Fruit fly (Drosophila melanogaster) whole organism, embryonic: Measurements from ENCODE around the gene mthl12.

Source experiments
- Aef1 ChIP-seq: fragments of 200-800 bp; sonication (Bioruptor generic); IDR thresholded peaks from 3 replicates; pipeline ENCODE4 v1.3.6; 2022; ENCODE audit warnings: missing biosample characterization, missing genetic modification characterization
- BEAF-32 ChIP-seq: fragments of 200-800 bp; sonication (Bioruptor generic); optimal IDR thresholded peaks from 3 replicates; lab custom pipeline; 2017; ENCODE audit warnings: missing biosample characterization, missing genetic modification characterization, mild to moderate bottlenecking, moderate library complexity, missing genetic modification reagents
- CG10321 ChIP-seq: fragments of 200-800 bp; sonication (Bioruptor generic); IDR thresholded peaks from 2 replicates; pipeline ENCODE4 v1.3.6; 2022; ENCODE audit warnings: missing biosample characterization, missing genetic modification characterization
- CG10979 ChIP-seq: fragments of 200-800 bp; sonication (Bioruptor generic); optimal IDR thresholded peaks from 2 replicates; lab custom pipeline; 2018; ENCODE audit warnings: missing biosample characterization, mild to moderate bottlenecking, missing genetic modification characterization, moderate library complexity
- CG11723 ChIP-seq: fragments of 200-800 bp; sonication (Bioruptor generic); optimal IDR thresholded peaks from 2 replicates; lab custom pipeline; 2017; ENCODE audit warnings: missing biosample characterization, mild to moderate bottlenecking, missing genetic modification characterization
- CG12104 ChIP-seq: fragments of 200-800 bp; sonication (Bioruptor generic); optimal IDR thresholded peaks from 3 replicates; lab custom pipeline; 2016; ENCODE audit warnings: missing biosample characterization, missing genetic modification characterization
- CG14965 ChIP-seq: fragments of 200-800 bp; sonication (Bioruptor generic); optimal IDR thresholded peaks from 2 replicates; lab custom pipeline; 2016; ENCODE audit warnings: missing biosample characterization, missing genetic modification characterization, borderline replicate concordance
- CG2129 ChIP-seq: fragments of 200-800 bp; sonication (Bioruptor generic); IDR thresholded peaks from 2 replicates; pipeline ENCODE4 v1.3.6; 2022; ENCODE audit warnings: missing biosample characterization, missing genetic modification characterization; ENCODE audit not compliant: partially characterized antibody
- CG30403 ChIP-seq: fragments of 200-800 bp; sonication (Bioruptor generic); optimal IDR thresholded peaks from 3 replicates; lab custom pipeline; 2016; ENCODE audit warnings: missing biosample characterization, missing genetic modification characterization
- CG31224 ChIP-seq: fragments of 200-800 bp; sonication (Bioruptor generic); IDR thresholded peaks from 2 replicates; pipeline ENCODE4 v1.3.6; 2022; ENCODE audit warnings: missing biosample characterization, missing genetic modification characterization
- CG3995 ChIP-seq: fragments of 200-800 bp; sonication (Bioruptor generic); optimal IDR thresholded peaks from 3 replicates; lab custom pipeline; 2016; ENCODE audit warnings: missing biosample characterization, missing genetic modification characterization
- CG4730 ChIP-seq: fragments of 200-800 bp; sonication (Bioruptor generic); IDR thresholded peaks from 2 replicates; pipeline ENCODE4 v1.3.6; 2022; ENCODE audit warnings: missing biosample characterization, missing genetic modification characterization
- CG6175 ChIP-seq: fragments of 200-800 bp; sonication (Bioruptor generic); IDR thresholded peaks from 3 replicates; pipeline ENCODE4 v1.3.6; 2022; ENCODE audit warnings: missing biosample characterization, missing genetic modification characterization
- CG6854 ChIP-seq: fragments of 200-800 bp; sonication (Bioruptor generic); optimal IDR thresholded peaks from 3 replicates; lab custom pipeline; 2017; ENCODE audit warnings: missing biosample characterization, mild to moderate bottlenecking, missing genetic modification characterization
- CG9817 ChIP-seq: fragments of 200-800 bp; sonication (Bioruptor generic); optimal IDR thresholded peaks from 2 replicates; lab custom pipeline; 2018; ENCODE audit warnings: missing biosample characterization, mild to moderate bottlenecking, missing genetic modification characterization, moderate library complexity
- E2f2 ChIP-seq: fragments of 200-800 bp; sonication (Bioruptor generic); IDR thresholded peaks from 2 replicates; pipeline ENCODE4 v1.3.6; 2022; ENCODE audit warnings: missing biosample characterization, missing genetic modification characterization
- HmgD ChIP-seq: fragments of 200-800 bp; sonication (Bioruptor generic); optimal IDR thresholded peaks from 3 replicates; lab custom pipeline; 2016; ENCODE audit warnings: missing biosample characterization, missing genetic modification characterization
- Hmr ChIP-seq: fragments of 200-800 bp; sonication (Bioruptor generic); optimal IDR thresholded peaks from 3 replicates; lab custom pipeline; 2017; ENCODE audit warnings: mild to moderate bottlenecking, missing biosample characterization, missing genetic modification reagents, missing genetic modification characterization
- MTF-1 ChIP-seq: fragments of 200-800 bp; sonication (Bioruptor generic); optimal IDR thresholded peaks from 2 replicates; lab custom pipeline; 2018; ENCODE audit warnings: missing biosample characterization, mild to moderate bottlenecking, missing genetic modification characterization, borderline replicate concordance
- NfI ChIP-seq: fragments of 200-800 bp; sonication (Bioruptor generic); optimal IDR thresholded peaks from 3 replicates; lab custom pipeline; 2018; ENCODE audit warnings: missing biosample characterization, mild to moderate bottlenecking, missing genetic modification characterization, moderate library complexity
- Optix ChIP-seq: fragments of 200-800 bp; sonication (Bioruptor generic); IDR thresholded peaks from 3 replicates; pipeline ENCODE4 v1.3.6; 2022; ENCODE audit warnings: missing biosample characterization, missing genetic modification characterization
- Pdp1 ChIP-seq, 2 experiments: fragments of 200-800 bp; sonication (Bioruptor generic); optimal IDR thresholded peaks; 3 replicates each; lab custom pipeline; 2016; ENCODE audit warnings: missing biosample characterization in 2 of 2, missing genetic modification characterization in 2 of 2, mild to moderate bottlenecking in 1 of 2, moderate library complexity in 1 of 2
- Ssrp ChIP-seq: fragments of 200-800 bp; sonication (Bioruptor generic); optimal IDR thresholded peaks from 2 replicates; lab custom pipeline; 2018; ENCODE audit warnings: missing biosample characterization, mild to moderate bottlenecking, missing genetic modification characterization, moderate library complexity
- Xrp1 ChIP-seq: fragments of 200-800 bp; sonication (Bioruptor generic); IDR thresholded peaks from 2 replicates; pipeline ENCODE4 v1.3.6; 2022; ENCODE audit warnings: missing biosample characterization, missing genetic modification characterization
- abd-A ChIP-seq: fragments of 200-800 bp; sonication (Bioruptor generic); optimal IDR thresholded peaks from 3 replicates; lab custom pipeline; 2019; ENCODE audit warnings: missing biosample characterization, mild to moderate bottlenecking, missing genetic modification characterization, moderate library complexity
- al ChIP-seq: fragments of 200-800 bp; sonication (Bioruptor generic); IDR thresholded peaks from 2 replicates; pipeline ENCODE4 v1.3.6; 2022; ENCODE audit warnings: missing biosample characterization, missing genetic modification characterization
- bsh ChIP-seq, 2 experiments: fragments of 200-800 bp; sonication (Bioruptor generic); optimal IDR thresholded peaks; 2 replicates each; lab custom pipeline; 2017 to 2018; ENCODE audit warnings: mild to moderate bottlenecking in 2 of 2, missing biosample characterization in 2 of 2, missing genetic modification characterization in 2 of 2, moderate library complexity in 1 of 2
- dmrt11E ChIP-seq: fragments of 200-800 bp; sonication (Bioruptor generic); optimal IDR thresholded peaks from 3 replicates; lab custom pipeline; 2018; ENCODE audit warnings: missing biosample characterization, mild to moderate bottlenecking, missing genetic modification characterization, moderate library complexity
- eve ChIP-seq, 2 experiments: fragments of >200 bp; optimal IDR thresholded peaks; 2 replicates each; lab custom pipeline; 2017; ENCODE audit warnings: missing biosample characterization in 2 of 2, missing genetic modification characterization in 2 of 2
- exex ChIP-seq: fragments of 200-800 bp; sonication (Bioruptor generic); optimal IDR thresholded peaks from 4 replicates; lab custom pipeline; 2018; ENCODE audit warnings: missing biosample characterization, mild to moderate bottlenecking, missing genetic modification characterization, moderate library complexity
- grau ChIP-seq: fragments of 200-800 bp; optimal IDR thresholded peaks from 3 replicates; lab custom pipeline; 2019; ENCODE audit warnings: missing biosample characterization, mild to moderate bottlenecking, missing genetic modification characterization, moderate library complexity
- gro ChIP-seq: fragments of 200-800 bp; sonication (Bioruptor generic); optimal IDR thresholded peaks from 2 replicates; lab custom pipeline; 2016; ENCODE audit warnings: missing biosample characterization, missing genetic modification characterization
- ham ChIP-seq: fragments of 200-800 bp; sonication (Bioruptor generic); IDR thresholded peaks from 2 replicates; pipeline ENCODE4 v1.3.6; 2022; ENCODE audit warnings: missing biosample characterization, missing genetic modification characterization
- hbn ChIP-seq: fragments of 200-800 bp; sonication (Bioruptor generic); IDR thresholded peaks from 2 replicates; pipeline ENCODE4 v1.3.6; 2022; ENCODE audit warnings: missing biosample characterization, missing genetic modification characterization; ENCODE audit not compliant: partially characterized antibody
- inv ChIP-seq: fragments of 200-800 bp; sonication (Bioruptor generic); IDR thresholded peaks from 2 replicates; pipeline ENCODE4 v1.3.6; 2022; ENCODE audit warnings: missing biosample characterization, missing genetic modification characterization; ENCODE audit not compliant: partially characterized antibody
- jing ChIP-seq: fragments of 200-800 bp; sonication (Bioruptor generic); optimal IDR thresholded peaks from 2 replicates; lab custom pipeline; 2018; ENCODE audit warnings: missing biosample characterization, mild to moderate bottlenecking, missing genetic modification characterization
- p53 ChIP-seq: fragments of 200-800 bp; sonication (Bioruptor generic); optimal IDR thresholded peaks from 2 replicates; lab custom pipeline; 2016; ENCODE audit warnings: missing biosample characterization, missing genetic modification characterization
- pan ChIP-seq, 4 experiments: fragments of >200 bp in 3 of 4; fragments of 200-800 bp in 1 of 4; sonication (Bioruptor generic) in 1 of 4; optimal IDR thresholded peaks in 3 of 4; IDR thresholded peaks in 1 of 4; 2 replicates each; pipeline versions ENCODE4 v1.3.6 to Lab custom; 2017 to 2022; ENCODE audit warnings: missing biosample characterization in 2 of 4, missing genetic modification characterization in 2 of 4, mixed read lengths in 1 of 4
- peb ChIP-seq: fragments of 200-800 bp; sonication (Bioruptor generic); IDR thresholded peaks from 2 replicates; pipeline ENCODE4 v1.3.6; 2022; ENCODE audit warnings: missing biosample characterization, missing genetic modification characterization
- salm ChIP-seq: fragments of 200-800 bp; sonication (Bioruptor generic); optimal IDR thresholded peaks from 2 replicates; lab custom pipeline; 2018; ENCODE audit warnings: missing biosample characterization, mild to moderate bottlenecking, missing genetic modification characterization
- ssp ChIP-seq: fragments of 200-800 bp; sonication (Bioruptor generic); IDR thresholded peaks from 2 replicates; pipeline ENCODE4 v1.3.6; 2022; ENCODE audit warnings: missing biosample characterization, missing genetic modification characterization
- tll ChIP-seq, 2 experiments: fragments of 200-800 bp in 1 of 2; fragments of >200 bp in 1 of 2; sonication (Bioruptor generic) in 1 of 2; optimal IDR thresholded peaks; 2 replicates each; lab custom pipeline; 2017 to 2019; ENCODE audit warnings: missing biosample characterization in 2 of 2, missing genetic modification characterization in 2 of 2, mild to moderate bottlenecking in 1 of 2, moderate library complexity in 1 of 2
- trh ChIP-seq: fragments of 200-800 bp; sonication (Bioruptor generic); optimal IDR thresholded peaks from 2 replicates; lab custom pipeline; 2016; ENCODE audit warnings: missing biosample characterization, missing genetic modification characterization
- unpg ChIP-seq: fragments of 200-800 bp; sonication (Bioruptor generic); optimal IDR thresholded peaks from 3 replicates; lab custom pipeline; 2018; ENCODE audit warnings: missing biosample characterization, mild to moderate bottlenecking, missing genetic modification characterization, moderate library complexity
- vnd ChIP-seq: fragments of 200-800 bp; sonication (Bioruptor generic); IDR thresholded peaks from 3 replicates; pipeline ENCODE4 v1.3.6; 2022; ENCODE audit warnings: missing biosample characterization, missing genetic modification characterization; ENCODE audit not compliant: partially characterized antibody
- wor ChIP-seq: fragments of 200-800 bp; sonication (Bioruptor generic); IDR thresholded peaks from 2 replicates; pipeline ENCODE4 v1.3.6; 2022; ENCODE audit warnings: missing biosample characterization, missing genetic modification characterization

mthl12 gene

DNA sequence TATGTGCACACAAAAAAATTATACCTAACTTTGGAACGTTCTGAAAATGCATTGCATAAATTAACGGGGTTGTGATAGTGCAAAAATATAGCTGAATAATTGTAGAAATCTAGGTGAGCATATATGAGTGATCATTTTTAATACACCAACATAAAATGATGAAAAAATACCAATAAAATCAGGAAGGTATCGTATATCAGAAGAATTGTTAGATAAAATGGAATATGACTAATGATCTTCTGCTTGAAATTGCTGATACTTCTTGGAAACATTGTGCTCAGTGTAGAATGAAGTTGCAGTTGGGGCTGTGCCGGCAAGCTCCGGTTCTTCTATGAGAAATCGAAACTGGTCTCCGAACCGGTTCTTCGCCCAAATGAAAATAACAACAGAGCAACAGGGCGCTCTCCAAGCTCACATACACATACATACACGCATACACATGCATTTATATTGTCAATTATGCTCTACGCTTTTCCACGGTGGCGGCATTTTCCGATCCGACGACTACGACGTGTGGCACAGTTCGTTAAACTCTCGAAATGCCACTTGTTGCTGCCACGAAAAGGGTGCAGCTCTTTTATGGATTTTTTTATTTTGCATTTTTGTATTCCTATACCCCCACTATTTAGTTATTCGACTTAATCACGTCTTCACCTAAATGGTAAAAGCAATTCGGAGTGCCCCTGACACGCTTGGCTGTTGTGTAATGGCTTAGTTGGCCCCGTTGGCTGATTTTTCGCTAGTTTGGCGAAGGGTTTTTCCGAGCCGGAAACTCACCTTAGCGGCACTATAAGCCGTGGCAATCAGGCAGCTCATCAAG is 47.6 kb downstream of the mthl12 start (continued):
- peak; percentile 12 for TF ChIP-seq exex
- TF ChIP-seq CG10321, result peak; percentile 56; the same call in 1 of the 2 replicates
- TF ChIP-seq al, result peak; percentile 83
- TF ChIP-seq wor (GFP tag; lab: Robert Waterston, UW), result peak; percentile 83
- TF ChIP-seq Optix (GFP tag; lab: Robert Waterston, UW), result no peak
- TF ChIP-seq pan (optimal IDR thresholded peaks at IDR 0.05; lab: Kevin White, UChicago), result no peak
- peak in 1 of 2 experiments; percentile 83 for TF ChIP-seq pan (GFP tag; optimal IDR thresholded peaks at IDR 0.05 in 1 of 2, IDR thresholded peaks at IDR 0.05 in 1 of 2)
- peak; percentile 77 for TF ChIP-seq CG31224 (GFP tag; lab: Robert Waterston, UW)
- TF ChIP-seq Xrp1 (GFP tag; lab: Robert Waterston, UW), result peak; percentile 88
- peak; percentile 84 to 88 for TF ChIP-seq Pdp1 (GFP tag; optimal IDR thresholded peaks at IDR 0.05; lab: Kevin White, UChicago)
- peak; percentile 90 to 91 for TF ChIP-seq bsh (GFP tag; optimal IDR thresholded peaks at IDR 0.05; lab: Kevin White, UChicago)
- TF ChIP-seq jing (GFP tag; lab: Kevin White, UChicago), result peak; percentile 77
- TF ChIP-seq abd-A (tag; lab: Kevin White, UChicago), result no peak
- TF ChIP-seq CG6175 (GFP tag; lab: Robert Waterston, UW), result 0 out of 3 replicates have a peak, but pooled peaks have one; percentile 32
- peak; percentile 91 for TF ChIP-seq dmrt11E
- TF ChIP-seq vnd (GFP tag; lab: Robert Waterston, UW), result no peak
- 0 out of 2 replicates have a peak, but pooled peaks have one; percentile 32 for TF ChIP-seq ham (GFP tag; lab: Robert Waterston, UW)
- TF ChIP-seq CG14965 (GFP tag; lab: Kevin White, UChicago), result peak; percentile 5
- peak; percentile 92 for TF ChIP-seq unpg (GFP tag; lab: Kevin White, UChicago)
- TF ChIP-seq hbn (GFP tag; lab: Robert Waterston, UW), result no peak
- TF ChIP-seq MTF-1 (GFP tag; lab: Kevin White, UChicago), result peak; percentile 64
- no peak for TF ChIP-seq tll (GFP tag; optimal IDR thresholded peaks at IDR 0.05; lab: Kevin White, UChicago)
- no peak for TF ChIP-seq CG2129 (GFP tag; lab: Robert Waterston, UW)
- peak; percentile 87 for TF ChIP-seq Hmr (GFP tag; lab: Kevin White, UChicago)
- peak; percentile 77 for TF ChIP-seq salm
- peak; percentile 28 for TF ChIP-seq CG3995 (GFP tag; lab: Kevin White, UChicago)
- TF ChIP-seq ssp (GFP tag; lab: Robert Waterston, UW), result peak; percentile 68
- peak; percentile 79 for TF ChIP-seq p53
- TF ChIP-seq gro, result peak; percentile 55
- no peak for TF ChIP-seq HmgD (GFP tag; lab: Kevin White, UChicago)
- TF ChIP-seq peb (GFP tag; lab: Robert Waterston, UW), result peak; percentile 68; the same call in 1 of the 2 replicates
- peak; percentile 93 for TF ChIP-seq grau (tag; lab: Kevin White, UChicago)
- TF ChIP-seq CG9817 (tag; lab: Kevin White, UChicago), result peak; percentile 79
- TF ChIP-seq trh, result peak; percentile 77
- TF ChIP-seq inv, result no peak
- TF ChIP-seq CG4730 (GFP tag; lab: Robert Waterston, UW), result peak; percentile 78
- peak; percentile 92 for TF ChIP-seq Ssrp
- peak in 1 of 2 experiments; percentile 97 for TF ChIP-seq eve (GFP tag; optimal IDR thresholded peaks at IDR 0.05; lab: Kevin White, UChicago)
- peak; percentile 66; the same call in 2 of the 3 replicates for TF ChIP-seq Aef1
- TF ChIP-seq CG11723 (GFP tag; lab: Kevin White, UChicago), result peak; percentile 85
- no peak for TF ChIP-seq BEAF-32 (GFP tag; lab: Kevin White, UChicago)
- TF ChIP-seq NfI (GFP tag; lab: Kevin White, UChicago), result peak; percentile 90
- TF ChIP-seq CG6854 (GFP tag; lab: Kevin White, UChicago), result peak; percentile 63
- peak; percentile 95 for TF ChIP-seq CG30403 (GFP tag; lab: Kevin White, UChicago)
- peak; percentile 69 for TF ChIP-seq CG12104
- peak; percentile 68 for TF ChIP-seq E2f2 (GFP tag; lab: Robert Waterston, UW)
- peak; percentile 93 for TF ChIP-seq CG10979
